Fruit fly (Drosophila melanogaster) whole organism, embryonic: ENCODE data around the gene CG11374.

Experiments used
- Atf-2 ChIP-seq: fragments of 200-800 bp; sonication (Bioruptor generic); optimal IDR thresholded peaks from 2 replicates; lab custom pipeline; 2016; ENCODE audit warnings: missing biosample characterization, missing genetic modification characterization
- Blimp-1 ChIP-seq: fragments of 200-800 bp; sonication (Bioruptor generic); optimal IDR thresholded peaks from 3 replicates; lab custom pipeline; 2018; ENCODE audit warnings: missing biosample characterization, missing genetic modification characterization, mild to moderate bottlenecking, moderate library complexity, missing genetic modification reagents
- Bteb2 ChIP-seq: fragments of 200-800 bp; sonication (Bioruptor generic); optimal IDR thresholded peaks from 2 replicates; lab custom pipeline; 2016; ENCODE audit warnings: missing biosample characterization, missing genetic modification characterization
- CG1024 ChIP-seq: fragments of 200-800 bp; sonication (Bioruptor generic); IDR thresholded peaks from 2 replicates; pipeline ENCODE4 v1.3.6; 2022; ENCODE audit warnings: missing biosample characterization, missing genetic modification characterization
- CG10543 ChIP-seq: fragments of 200-800 bp; sonication (Bioruptor generic); optimal IDR thresholded peaks from 3 replicates; lab custom pipeline; 2017; ENCODE audit warnings: missing biosample characterization, mild to moderate bottlenecking, missing genetic modification characterization, moderate library complexity
- CG12219 ChIP-seq: fragments of 200-800 bp; sonication (Bioruptor generic); optimal IDR thresholded peaks from 3 replicates; lab custom pipeline; 2018; ENCODE audit warnings: missing biosample characterization, mild to moderate bottlenecking, missing genetic modification characterization
- CG15269 ChIP-seq: fragments of 200-800 bp; sonication (Bioruptor generic); optimal IDR thresholded peaks from 2 replicates; lab custom pipeline; 2018; ENCODE audit warnings: missing biosample characterization, mild to moderate bottlenecking, missing genetic modification characterization, moderate library complexity
- CG15479 ChIP-seq: fragments of 200-800 bp; sonication (Bioruptor generic); optimal IDR thresholded peaks from 3 replicates; lab custom pipeline; 2019; ENCODE audit warnings: missing biosample characterization, mild to moderate bottlenecking, missing genetic modification characterization, moderate library complexity
- CG17802 ChIP-seq: fragments of 200-800 bp; sonication (Bioruptor generic); optimal IDR thresholded peaks from 2 replicates; lab custom pipeline; 2018; ENCODE audit warnings: missing biosample characterization, mild to moderate bottlenecking, missing genetic modification characterization, moderate library complexity
- CG2199 ChIP-seq: fragments of 200-800 bp; sonication (Bioruptor generic); IDR thresholded peaks from 3 replicates; pipeline ENCODE4 v1.3.6; 2022; ENCODE audit warnings: missing biosample characterization, missing genetic modification characterization
- CG2875 ChIP-seq: fragments of 200-800 bp; sonication (Bioruptor generic); optimal IDR thresholded peaks from 2 replicates; lab custom pipeline; 2017; ENCODE audit warnings: missing biosample characterization, mild to moderate bottlenecking, missing genetic modification characterization, missing genetic modification reagents
- CG2889 ChIP-seq: fragments of 200-800 bp; sonication (Bioruptor generic); IDR thresholded peaks from 3 replicates; pipeline ENCODE4 v1.3.6; 2022; ENCODE audit warnings: missing biosample characterization, missing genetic modification characterization
- CG4328 ChIP-seq: fragments of 200-800 bp; sonication (Bioruptor generic); optimal IDR thresholded peaks from 3 replicates; lab custom pipeline; 2017; ENCODE audit warnings: missing biosample characterization, missing genetic modification reagents, missing genetic modification characterization
- CG4854 ChIP-seq: fragments of 200-800 bp; sonication (Bioruptor generic); optimal IDR thresholded peaks from 2 replicates; lab custom pipeline; 2016; ENCODE audit warnings: missing biosample characterization, missing genetic modification characterization, inconsistent platforms
- CG6791 ChIP-seq: fragments of 200-800 bp; sonication (Bioruptor generic); IDR thresholded peaks from 3 replicates; pipeline ENCODE4 v1.3.6; 2022; ENCODE audit warnings: missing biosample characterization, missing genetic modification characterization; ENCODE audit not compliant: partially characterized antibody
- D ChIP-seq, 2 experiments: fragments of 200-800 bp in 1 of 2; fragments of >200 bp in 1 of 2; sonication (Bioruptor generic) in 1 of 2; optimal IDR thresholded peaks; 2 replicates in 1 of 2; 3 replicates in 1 of 2; lab custom pipeline; 2017; ENCODE audit warnings: mild to moderate bottlenecking in 1 of 2, missing biosample characterization in 1 of 2, missing genetic modification characterization in 1 of 2, missing genetic modification reagents in 1 of 2
- Drgx ChIP-seq: fragments of 200-800 bp; sonication (Bioruptor generic); IDR thresholded peaks from 2 replicates; pipeline ENCODE4 v1.3.6; 2022; ENCODE audit warnings: missing biosample characterization, missing genetic modification characterization
- E2f1 ChIP-seq: fragments of 200-800 bp; sonication (Bioruptor generic); IDR thresholded peaks from 2 replicates; pipeline ENCODE4 v1.3.6; 2022; ENCODE audit warnings: missing biosample characterization, missing genetic modification characterization
- Fer3 ChIP-seq: fragments of 200-800 bp; sonication (Bioruptor generic); optimal IDR thresholded peaks from 2 replicates; lab custom pipeline; 2018; ENCODE audit warnings: missing biosample characterization, mild to moderate bottlenecking, missing genetic modification characterization, moderate library complexity
- GATAe ChIP-seq: fragments of 200-800 bp; sonication (Bioruptor generic); conservative IDR thresholded peaks from 2 replicates; pipeline ENCODE4 v1.3.6; 2022; ENCODE audit warnings: missing biosample characterization, missing genetic modification characterization
- Kr ChIP-seq: fragments of 200-800 bp; sonication (Bioruptor generic); optimal IDR thresholded peaks from 2 replicates; lab custom pipeline; 2017; ENCODE audit warnings: missing biosample characterization, mild to moderate bottlenecking, missing genetic modification characterization
- Mrtf ChIP-seq: fragments of 200-800 bp; sonication (Bioruptor generic); IDR thresholded peaks from 3 replicates; pipeline ENCODE4 v1.3.6; 2022; ENCODE audit warnings: missing biosample characterization, missing genetic modification characterization
- NK7.1 ChIP-seq: fragments of 200-800 bp; sonication (Bioruptor generic); optimal IDR thresholded peaks from 3 replicates; lab custom pipeline; 2016; ENCODE audit warnings: missing biosample characterization, missing genetic modification characterization
- Rfx ChIP-seq: fragments of 200-800 bp; sonication (Bioruptor generic); IDR thresholded peaks from 2 replicates; pipeline ENCODE4 v1.3.6; 2022; ENCODE audit warnings: missing biosample characterization, missing genetic modification characterization
- bbx ChIP-seq: fragments of 200-800 bp; sonication (Bioruptor generic); IDR thresholded peaks from 2 replicates; pipeline ENCODE4 v1.3.6; 2022; ENCODE audit warnings: missing biosample characterization, missing genetic modification characterization; ENCODE audit not compliant: partially characterized antibody
- bsh ChIP-seq, 2 experiments: fragments of 200-800 bp; sonication (Bioruptor generic); optimal IDR thresholded peaks; 2 replicates each; lab custom pipeline; 2017 to 2018; ENCODE audit warnings: mild to moderate bottlenecking in 2 of 2, missing biosample characterization in 2 of 2, missing genetic modification characterization in 2 of 2, moderate library complexity in 1 of 2
- cad ChIP-seq: fragments of >200 bp; optimal IDR thresholded peaks from 2 replicates; lab custom pipeline; 2017; ENCODE audit warnings: missing biosample characterization, missing genetic modification characterization
- corto ChIP-seq: fragments of 200-800 bp; sonication (Bioruptor generic); optimal IDR thresholded peaks from 2 replicates; lab custom pipeline; 2016; ENCODE audit warnings: missing biosample characterization, mild to moderate bottlenecking, missing genetic modification characterization, moderate library complexity
- croc ChIP-seq: fragments of 200-800 bp; sonication (Bioruptor generic); conservative IDR thresholded peaks from 3 replicates; pipeline ENCODE4 v1.3.6; 2022; ENCODE audit warnings: missing biosample characterization, missing genetic modification characterization
- hb ChIP-seq: fragments of 200-800 bp; sonication (Bioruptor generic); IDR thresholded peaks from 3 replicates; pipeline ENCODE4 v1.3.6; 2022; ENCODE audit warnings: missing biosample characterization, missing genetic modification characterization; ENCODE audit not compliant: partially characterized antibody
- knrl ChIP-seq: fragments of 200-800 bp; sonication (Bioruptor generic); IDR thresholded peaks from 3 replicates; pipeline ENCODE4 v1.3.6; 2022; ENCODE audit warnings: missing biosample characterization, missing genetic modification characterization; ENCODE audit not compliant: partially characterized antibody
- lbe ChIP-seq: fragments of 200-800 bp; sonication (Bioruptor generic); optimal IDR thresholded peaks from 2 replicates; lab custom pipeline; 2016; ENCODE audit warnings: missing biosample characterization, mild to moderate bottlenecking, missing genetic modification characterization
- nom ChIP-seq: fragments of 200-800 bp; sonication (Bioruptor generic); optimal IDR thresholded peaks from 2 replicates; lab custom pipeline; 2017; ENCODE audit warnings: missing biosample characterization, missing genetic modification characterization, mild to moderate bottlenecking, moderate library complexity, missing genetic modification reagents
- prd ChIP-seq, 3 experiments: fragments of >200 bp in 2 of 3; fragments of 200-800 bp in 1 of 3; sonication (Bioruptor generic) in 1 of 3; optimal IDR thresholded peaks in 2 of 3; IDR thresholded peaks in 1 of 3; 2 replicates in 2 of 3; 3 replicates in 1 of 3; pipeline versions ENCODE4 v1.3.6 to Lab custom; 2017 to 2022; ENCODE audit warnings: missing biosample characterization in 1 of 3, missing genetic modification characterization in 1 of 3
- run ChIP-seq: fragments of 200-800 bp; sonication (Bioruptor generic); optimal IDR thresholded peaks from 3 replicates; lab custom pipeline; 2018; ENCODE audit warnings: missing biosample characterization, mild to moderate bottlenecking, missing genetic modification characterization
- sens ChIP-seq: fragments of 200-800 bp; sonication (Bioruptor generic); peaks from one replicate; lab custom pipeline; 2016; ENCODE audit warnings: missing biosample characterization, missing genetic modification characterization
- sna ChIP-seq: fragments of 200-800 bp; sonication (Bioruptor generic); IDR thresholded peaks from 2 replicates; pipeline ENCODE4 v1.3.6; 2022; ENCODE audit warnings: missing biosample characterization, missing genetic modification characterization; ENCODE audit not compliant: partially characterized antibody
- stc ChIP-seq: fragments of 200-800 bp; sonication (Bioruptor generic); IDR thresholded peaks from 2 replicates; pipeline ENCODE4 v1.3.6; 2022; ENCODE audit warnings: missing biosample characterization, missing genetic modification characterization
- tgo ChIP-seq: fragments of 200-800 bp; sonication (Bioruptor generic); IDR thresholded peaks from 3 replicates; pipeline ENCODE4 v1.3.6; 2022; ENCODE audit warnings: missing biosample characterization, missing genetic modification characterization
- tll ChIP-seq, 2 experiments: fragments of 200-800 bp in 1 of 2; fragments of >200 bp in 1 of 2; sonication (Bioruptor generic) in 1 of 2; optimal IDR thresholded peaks; 2 replicates each; lab custom pipeline; 2017 to 2019; ENCODE audit warnings: missing biosample characterization in 2 of 2, missing genetic modification characterization in 2 of 2, mild to moderate bottlenecking in 1 of 2, moderate library complexity in 1 of 2
- ttk ChIP-seq: fragments of 200-800 bp; sonication (Bioruptor generic); IDR thresholded peaks from 2 replicates; pipeline ENCODE4 v2.1.2; 2022; ENCODE audit warnings: missing biosample characterization, missing genetic modification characterization
- twi ChIP-seq: fragments of 200-800 bp; optimal IDR thresholded peaks from 2 replicates; lab custom pipeline; 2019; ENCODE audit warnings: missing biosample characterization, mild to moderate bottlenecking, missing genetic modification characterization, moderate library complexity
- zen ChIP-seq: fragments of 200-800 bp; sonication (Bioruptor generic); optimal IDR thresholded peaks from 3 replicates; lab custom pipeline; 2018; ENCODE audit warnings: missing biosample characterization, mild to moderate bottlenecking, missing genetic modification characterization, moderate library complexity

The CG11374 gene

DNA sequence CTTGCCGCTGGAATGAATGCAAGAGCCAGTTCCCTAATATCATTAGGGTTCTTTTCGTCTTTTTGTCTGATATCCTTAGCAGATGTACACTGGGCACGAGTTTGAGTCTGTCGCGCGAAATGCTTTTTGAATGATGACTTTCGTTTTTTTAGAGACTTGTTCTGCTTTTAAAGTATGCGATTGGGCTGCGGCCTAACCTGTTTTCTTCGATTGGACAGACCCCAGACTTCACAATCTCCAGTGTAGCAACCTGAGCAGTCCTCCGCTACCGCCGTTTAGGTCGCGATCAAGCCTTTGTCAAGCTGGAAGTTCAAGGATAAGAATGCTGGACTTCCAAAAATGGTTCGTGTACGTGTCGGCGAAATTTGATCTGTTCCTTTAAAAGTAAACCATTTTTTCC lies 12.4 kb downstream of the CG11374 start:
- TF ChIP-seq knrl (no peak), CG4854 (no peak), NK7.1 (GFP tag; lab: Kevin White, UChicago) (no peak), Blimp-1 (GFP tag; lab: Kevin White, UChicago) (peak; percentile 20), CG2889 (GFP tag; lab: Robert Waterston, UW) (no peak), sens (peak; percentile 19), CG2199 (GFP tag; lab: Robert Waterston, UW) (0 out of 3 replicates have a peak, but pooled peaks have one; percentile 19), Mrtf (GFP tag; lab: Robert Waterston, UW) (no peak), CG17802 (tag; lab: Kevin White, UChicago) (no peak), sna (no peak), hb (GFP tag; lab: Robert Waterston, UW) (no peak)

- peak; percentile 97 for TF ChIP-seq zen (tag; lab: Kevin White, UChicago)
- no peak for TF ChIP-seq Atf-2
- no peak for TF ChIP-seq GATAe
- TF ChIP-seq CG12219 (GFP tag; lab: Kevin White, UChicago): no peak
- no peak for TF ChIP-seq tgo (GFP tag; lab: Robert Waterston, UW)
- TF ChIP-seq CG6791 (GFP tag; lab: Robert Waterston, UW): no peak
- TF ChIP-seq CG10543 (GFP tag; lab: Kevin White, UChicago): no peak
- TF ChIP-seq run (tag; lab: Kevin White, UChicago): no peak
- TF ChIP-seq ttk: no peak
These were observed 13.0 kb downstream of the CG11374 start for dm6 chr2L:89158-89557.

DNA sequence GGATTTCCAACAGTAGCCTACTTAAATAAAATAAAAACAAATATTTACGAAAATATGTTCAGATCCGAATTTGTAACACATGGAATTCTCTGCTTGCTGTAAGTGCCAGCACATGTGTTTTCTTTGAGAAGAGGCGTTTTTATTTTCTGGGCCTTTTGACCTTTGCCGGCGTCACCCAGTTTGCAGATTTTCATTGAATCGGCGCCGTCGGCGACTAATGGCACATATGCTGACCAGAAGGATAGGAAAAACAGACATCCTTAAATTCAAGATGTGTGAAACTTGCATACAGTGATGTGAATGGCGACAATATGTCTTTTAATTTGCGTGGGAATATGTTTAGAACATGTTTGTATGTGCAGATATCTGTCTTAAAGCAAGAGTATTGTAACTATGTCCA lies 13.9 kb downstream of the CG11374 start:
- no peak for TF ChIP-seq CG4328
- TF ChIP-seq CG2199 (GFP tag; lab: Robert Waterston, UW): 0 out of 3 replicates have a peak, but pooled peaks have one; percentile 27
- TF ChIP-seq twi (tag; lab: Kevin White, UChicago): peak; percentile 100

DNA sequence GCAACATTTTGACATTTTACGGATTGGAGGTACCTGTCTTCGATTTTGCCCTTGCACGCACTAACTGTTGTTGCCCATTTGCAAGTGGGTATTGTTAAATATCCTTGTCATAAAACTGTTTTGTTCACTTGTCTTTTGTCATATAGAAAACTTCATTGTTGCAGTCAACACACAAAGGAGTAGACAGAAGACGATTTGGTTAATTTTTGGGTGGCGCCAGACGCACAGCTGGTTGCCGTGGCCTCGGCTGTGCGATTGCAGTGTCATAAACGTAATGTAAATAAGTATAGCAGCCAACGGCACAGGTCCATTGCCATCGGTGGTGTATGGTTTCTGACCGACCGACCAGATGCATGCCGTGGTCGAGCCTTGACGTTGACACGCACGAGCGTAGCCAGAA lies 15.2 kb downstream of the CG11374 start:
- TF ChIP-seq cad (GFP tag; lab: Kevin White, UChicago) (peak; percentile 97), zen (tag; lab: Kevin White, UChicago) (peak; percentile 99), twi (tag; lab: Kevin White, UChicago) (peak; percentile 43), bbx (GFP tag; lab: Robert Waterston, UW) (no peak), croc (GFP tag; lab: Robert Waterston, UW) (no peak), Bteb2 (no peak), tll (GFP tag; optimal IDR thresholded peaks at IDR 0.05; lab: Kevin White, UChicago) (peak in 1 of 2 experiments; percentile 82), CG15479 (GFP tag; lab: Kevin White, UChicago) (peak; percentile 60), prd (optimal IDR thresholded peaks at IDR 0.05; lab: Kevin White, UChicago) (no peak), prd (GFP tag; IDR thresholded peaks at IDR 0.05; lab: Robert Waterston, UW) (0 out of 3 replicates have a peak, but pooled peaks have one; percentile 29), Kr (GFP tag; lab: Kevin White, UChicago) (peak; percentile 14), D (optimal IDR thresholded peaks at IDR 0.05; lab: Kevin White, UChicago) (peak; percentile 93), D (GFP tag; optimal IDR thresholded peaks at IDR 0.05; lab: Kevin White, UChicago) (no peak)

DNA sequence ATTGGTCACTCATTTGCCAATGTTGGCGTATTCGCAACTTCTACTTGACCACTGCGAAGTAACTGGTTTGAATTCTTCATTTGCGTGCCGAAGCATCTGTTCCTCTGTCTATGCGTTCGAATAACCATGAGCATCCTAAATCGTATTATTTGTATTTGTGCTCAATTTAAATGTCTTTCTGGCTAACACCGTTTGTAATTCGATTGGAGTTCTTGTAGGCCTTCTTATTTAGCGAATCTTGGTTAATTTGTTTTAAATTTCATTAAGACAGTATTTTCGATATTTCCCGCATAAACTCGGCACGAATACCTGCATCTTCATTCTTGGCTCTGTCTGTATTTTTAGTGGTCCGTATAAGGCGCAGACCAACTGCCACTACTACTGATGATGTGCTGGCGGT lies 15.7 kb downstream of the CG11374 start:
- TF ChIP-seq CG2875 (GFP tag; lab: Kevin White, UChicago) (no peak), Fer3 (no peak), lbe (GFP tag; lab: Kevin White, UChicago) (peak; percentile 70), ttk (no peak), CG1024 (GFP tag; lab: Robert Waterston, UW) (no peak), CG15269 (tag; lab: Kevin White, UChicago) (no peak), Drgx (peak; percentile 53; the same call in 1 of the 2 replicates), bsh (GFP tag; optimal IDR thresholded peaks at IDR 0.05; lab: Kevin White, UChicago) (peak in 1 of 2 experiments; percentile 67), Rfx (no peak), corto (GFP tag; lab: Kevin White, UChicago) (peak; percentile 67), stc (GFP tag; lab: Robert Waterston, UW) (no peak), E2f1 (GFP tag; lab: Robert Waterston, UW) (no peak), nom (GFP tag; lab: Kevin White, UChicago) (peak; percentile 83)
